ENCODE assay signal across 4 worm cellular contexts in the genomic region with DNA sequence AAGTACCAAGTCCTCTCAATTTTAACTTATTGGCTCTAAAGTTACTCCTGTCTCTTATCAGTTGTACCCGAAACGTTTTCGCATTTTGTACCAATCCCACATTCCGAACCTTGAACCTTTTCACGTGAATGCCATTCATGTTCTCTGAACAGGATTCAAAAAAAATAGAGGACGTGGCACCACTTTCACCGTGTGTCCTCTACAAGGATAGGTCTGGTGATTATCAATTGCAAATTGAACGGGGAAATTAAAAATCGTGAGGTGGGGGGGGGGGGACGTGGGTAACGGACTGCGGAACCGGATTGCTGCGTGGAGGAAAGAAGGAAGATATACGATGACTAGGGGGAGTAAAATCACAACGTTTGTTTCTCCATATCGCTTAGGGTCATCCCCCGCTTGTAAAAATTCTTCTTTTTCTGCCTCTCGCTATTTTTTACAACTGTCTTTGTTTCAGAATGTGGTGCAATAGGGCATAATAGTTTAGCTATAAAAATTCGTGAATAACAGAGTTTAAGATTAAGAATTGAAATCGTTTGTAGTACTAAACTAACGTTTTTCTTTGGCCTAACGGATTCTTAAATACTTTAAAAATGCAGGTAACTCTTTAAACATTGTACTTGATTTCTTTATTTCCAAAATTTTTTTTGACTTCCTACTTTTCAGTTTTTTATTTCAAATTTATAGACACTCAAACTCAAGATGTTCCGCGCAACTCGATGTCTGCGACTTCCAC.
TF ChIP-seq lines count a peak whose summit lies in the region.

Gene alh-13 (plus strand): TSS at position 683 of the 733 bp plus-strand sequence.

TF ChIP-seq in whole organism, L1 larva, 84 proteins besides CTCF, POLR2A, EP300 and RAD21:
- TF ChIP-seq mep-1 (tag; optimal IDR thresholded peaks at IDR 0.05; lab: Kevin White, UChicago) (no peak), nhr-85 (tag; lab: Kevin White, UChicago) (peak; percentile 45), mab-9 (GFP tag; IDR thresholded peaks at IDR 0.05; lab: Robert Waterston, UW) (no peak), elt-2 (tag; optimal IDR thresholded peaks at IDR 0.05; lab: Kevin White, UChicago) (peak; percentile 28), efl-3 (GFP tag; optimal IDR thresholded peaks at IDR 0.05; lab: Kevin White, UChicago) (no peak), elt-3 (tag; optimal IDR thresholded peaks at IDR 0.05; lab: Kevin White, UChicago) (peak in 1 of 6 experiments; percentile 58), xbp-1 (tag; optimal IDR thresholded peaks at IDR 0.05; lab: Kevin White, UChicago) (no peak), efl-1 (optimal IDR thresholded peaks at IDR 0.05; lab: Kevin White, UChicago) (no peak), efl-1 (GFP tag; optimal IDR thresholded peaks at IDR 0.05 in 1 of 2; lab: Kevin White, UChicago) (peak in 1 of 2 experiments; percentile 10), mdl-1 (tag; optimal IDR thresholded peaks at IDR 0.05; lab: Kevin White, UChicago) (peak in 1 of 2 experiments; percentile 28), nhr-12 (tag; optimal IDR thresholded peaks at IDR 0.05; lab: Kevin White, UChicago) (no peak), F16B12.6 (tag; optimal IDR thresholded peaks at IDR 0.05; lab: Kevin White, UChicago) (no peak), nhr-19 (GFP tag; conservative IDR thresholded peaks at IDR 0.05; lab: Robert Waterston, UW) (peak; percentile 31), nhr-20 (tag; optimal IDR thresholded peaks at IDR 0.05; lab: Kevin White, UChicago) (peak; percentile 17), blmp-1 (tag; optimal IDR thresholded peaks at IDR 0.05; lab: Kevin White, UChicago) (peak; percentile 72), lir-3 (tag; optimal IDR thresholded peaks at IDR 0.05; lab: Kevin White, UChicago; ENCODE audit: poor library complexity) (no peak)

TF ChIP-seq in whole organism, L2 larva, 48 proteins besides CTCF, POLR2A, EP300 and RAD21 (continues in another document):
- no peak for TF ChIP-seq unc-39 (tag; optimal IDR thresholded peaks at IDR 0.05; lab: Kevin White, UChicago)
- TF ChIP-seq unc-55 (GFP tag; optimal IDR thresholded peaks at IDR 0.05; lab: Kevin White, UChicago): no peak
- no peak for TF ChIP-seq ztf-1 (GFP tag; conservative IDR thresholded peaks at IDR 0.05; lab: Robert Waterston, UW)
- TF ChIP-seq nhr-11 (tag; optimal IDR thresholded peaks at IDR 0.05; lab: Kevin White, UChicago): no peak
- TF ChIP-seq blmp-1 (tag; optimal IDR thresholded peaks at IDR 0.05; lab: Kevin White, UChicago; ENCODE audit: insufficient read depth): peak; percentile 54
- no peak for TF ChIP-seq nhr-23 (tag; optimal IDR thresholded peaks at IDR 0.05; lab: Kevin White, UChicago)
- no peak for TF ChIP-seq ztf-4 (tag; optimal IDR thresholded peaks at IDR 0.05; lab: Kevin White, UChicago)
- no peak for TF ChIP-seq lin-11 (tag; optimal IDR thresholded peaks at IDR 0.05; lab: Kevin White, UChicago)
- TF ChIP-seq dmd-4 (tag; optimal IDR thresholded peaks at IDR 0.05; lab: Kevin White, UChicago): no peak
- TF ChIP-seq Y55F3AM.14 (GFP tag; optimal IDR thresholded peaks at IDR 0.05; lab: Kevin White, UChicago): no peak
- peak; percentile 31 for TF ChIP-seq crh-2 (tag; optimal IDR thresholded peaks at IDR 0.05; lab: Kevin White, UChicago)
- no peak for TF ChIP-seq nhr-6 (tag; optimal IDR thresholded peaks at IDR 0.05; lab: Kevin White, UChicago)
- no peak for TF ChIP-seq gmeb-1 (tag; optimal IDR thresholded peaks at IDR 0.05; lab: Kevin White, UChicago)
- no peak for TF ChIP-seq nhr-237 (tag; optimal IDR thresholded peaks at IDR 0.05; lab: Kevin White, UChicago)
- no peak for TF ChIP-seq snpc-4 (tag; optimal IDR thresholded peaks at IDR 0.05; lab: Kevin White, UChicago)
- TF ChIP-seq mdl-1 (tag; optimal IDR thresholded peaks at IDR 0.05; lab: Kevin White, UChicago): peak in 1 of 2 experiments; percentile 11
- no peak for TF ChIP-seq mab-5 (tag; optimal IDR thresholded peaks at IDR 0.05; lab: Kevin White, UChicago)
- TF ChIP-seq ceh-82 (tag; optimal IDR thresholded peaks at IDR 0.05; lab: Kevin White, UChicago): no peak
- no peak for TF ChIP-seq nhr-129 (tag; optimal IDR thresholded peaks at IDR 0.05; lab: Kevin White, UChicago)
- TF ChIP-seq nhr-10 (tag; optimal IDR thresholded peaks at IDR 0.05; lab: Kevin White, UChicago): no peak
- TF ChIP-seq F13H6.1 (tag; optimal IDR thresholded peaks at IDR 0.05; lab: Kevin White, UChicago): no peak
- TF ChIP-seq lsy-2 (tag; optimal IDR thresholded peaks at IDR 0.05; lab: Kevin White, UChicago): no peak
- TF ChIP-seq ama-1 (optimal IDR thresholded peaks at IDR 0.05; lab: Kevin White, UChicago): no peak
- no peak for TF ChIP-seq egl-27 (tag; optimal IDR thresholded peaks at IDR 0.05; lab: Kevin White, UChicago)

TF ChIP-seq in whole organism, L3 larva, 47 proteins besides CTCF, POLR2A, EP300 and RAD21:
- TF ChIP-seq elt-3 (tag; optimal IDR thresholded peaks at IDR 0.05; lab: Kevin White, UChicago) (peak in 1 of 3 experiments; percentile 71), eor-1 (tag; optimal IDR thresholded peaks at IDR 0.05; lab: Kevin White, UChicago) (no peak), ztf-4 (tag; optimal IDR thresholded peaks at IDR 0.05; lab: Kevin White, UChicago) (no peak), fos-1 (tag; optimal IDR thresholded peaks at IDR 0.05; lab: Kevin White, UChicago) (no peak), R02D3.7 (tag; optimal IDR thresholded peaks at IDR 0.05; lab: Kevin White, UChicago) (no peak), elt-2 (tag; optimal IDR thresholded peaks at IDR 0.05; lab: Kevin White, UChicago) (peak; percentile 4), sea-2 (GFP tag; optimal IDR thresholded peaks at IDR 0.05; lab: Kevin White, UChicago) (no peak), ama-1 (optimal IDR thresholded peaks at IDR 0.05; lab: Kevin White, UChicago) (no peak), lsy-12 (tag; optimal IDR thresholded peaks at IDR 0.05; lab: Kevin White, UChicago) (no peak), nhr-43 (tag; optimal IDR thresholded peaks at IDR 0.05; lab: Kevin White, UChicago; ENCODE audit: poor library complexity, severe bottlenecking) (peak; percentile 21), egl-27 (tag; optimal IDR thresholded peaks at IDR 0.05; lab: Kevin White, UChicago) (no peak), ceh-28 (tag; optimal IDR thresholded peaks at IDR 0.05; lab: Kevin White, UChicago) (no peak), nhr-67 (tag; optimal IDR thresholded peaks at IDR 0.05; lab: Kevin White, UChicago) (no peak), ZK546.5 (tag; optimal IDR thresholded peaks at IDR 0.05; lab: Kevin White, UChicago) (no peak), ztf-11 (tag; optimal IDR thresholded peaks at IDR 0.05; lab: Kevin White, UChicago) (no peak), nhr-25 (tag; optimal IDR thresholded peaks at IDR 0.05; lab: Kevin White, UChicago) (no peak), nhr-23 (tag; optimal IDR thresholded peaks at IDR 0.05; lab: Kevin White, UChicago) (no peak), zag-1 (tag; optimal IDR thresholded peaks at IDR 0.05; lab: Kevin White, UChicago) (no peak), nhr-77 (tag; optimal IDR thresholded peaks at IDR 0.05; lab: Kevin White, UChicago) (no peak), fkh-10 (GFP tag; optimal IDR thresholded peaks at IDR 0.05; lab: Kevin White, UChicago) (no peak), elt-1 (tag; optimal IDR thresholded peaks at IDR 0.05; lab: Kevin White, UChicago) (no peak), hmg-11 (tag; optimal IDR thresholded peaks at IDR 0.05; lab: Kevin White, UChicago) (no peak), tbx-2 (tag; optimal IDR thresholded peaks at IDR 0.05; lab: Kevin White, UChicago) (no peak), fkh-2 (tag; optimal IDR thresholded peaks at IDR 0.05; lab: Kevin White, UChicago) (no peak)
TF ChIP-seq in whole organism, L3 larva: peak in this region for 3.

TF ChIP-seq in whole organism, L4 larva, 104 proteins besides CTCF, POLR2A, EP300 and RAD21 (continues in another document):
- no peak for TF ChIP-seq unc-130 (GFP tag; optimal IDR thresholded peaks at IDR 0.05; lab: Kevin White, UChicago)
- peak; percentile 70 for TF ChIP-seq hlh-30 (tag; optimal IDR thresholded peaks at IDR 0.05; lab: Kevin White, UChicago; ENCODE audit: insufficient read depth)
- TF ChIP-seq T26A8.4 (GFP tag; IDR thresholded peaks at IDR 0.05; lab: Robert Waterston, UW): no peak
- no peak for TF ChIP-seq lin-38 (GFP tag; IDR thresholded peaks at IDR 0.05; lab: Robert Waterston, UW)
- TF ChIP-seq D1046.2 (GFP tag; IDR thresholded peaks at IDR 0.05; lab: Robert Waterston, UW): no peak
- TF ChIP-seq daf-19 (GFP tag; conservative IDR thresholded peaks at IDR 0.05; lab: Robert Waterston, UW): no peak
- no peak for TF ChIP-seq attf-4 (tag; optimal IDR thresholded peaks at IDR 0.05; lab: Kevin White, UChicago)
- no peak for TF ChIP-seq hif-1 (tag; optimal IDR thresholded peaks at IDR 0.05; lab: Kevin White, UChicago)
- no peak for TF ChIP-seq dpl-1 (GFP tag; optimal IDR thresholded peaks at IDR 0.05; lab: Kevin White, UChicago)
- no peak for TF ChIP-seq nhr-76 (tag; optimal IDR thresholded peaks at IDR 0.05; lab: Kevin White, UChicago)
- TF ChIP-seq Y105C5A.15 (GFP tag; IDR thresholded peaks at IDR 0.05; lab: Robert Waterston, UW): no peak
- TF ChIP-seq ces-1 (GFP tag; optimal IDR thresholded peaks at IDR 0.05; lab: Kevin White, UChicago): no peak
- TF ChIP-seq ctbp-1 (GFP tag; IDR thresholded peaks at IDR 0.05; lab: Robert Waterston, UW): no peak
- no peak for TF ChIP-seq R02D3.7 (tag; optimal IDR thresholded peaks at IDR 0.05; lab: Kevin White, UChicago)
- TF ChIP-seq Y5F2A.4 (GFP tag; optimal IDR thresholded peaks at IDR 0.05; lab: Kevin White, UChicago): no peak
- TF ChIP-seq lim-7 (GFP tag; IDR thresholded peaks at IDR 0.05; lab: Robert Waterston, UW): no peak
- no peak for TF ChIP-seq snpc-4 (tag; optimal IDR thresholded peaks at IDR 0.05; lab: Kevin White, UChicago)
- TF ChIP-seq php-3 (GFP tag; IDR thresholded peaks at IDR 0.05; lab: Robert Waterston, UW): no peak
- TF ChIP-seq zip-2 (tag; optimal IDR thresholded peaks at IDR 0.05; lab: Kevin White, UChicago): no peak
- TF ChIP-seq zag-1 (tag; optimal IDR thresholded peaks at IDR 0.05; lab: Kevin White, UChicago): no peak
- TF ChIP-seq ZK337.2 (GFP tag; IDR thresholded peaks at IDR 0.05; lab: Robert Waterston, UW): no peak
- no peak for TF ChIP-seq spr-1 (tag; optimal IDR thresholded peaks at IDR 0.05; lab: Kevin White, UChicago)
- TF ChIP-seq nhr-6 (tag; optimal IDR thresholded peaks at IDR 0.05; lab: Kevin White, UChicago): no peak
- TF ChIP-seq lin-15B (tag; optimal IDR thresholded peaks at IDR 0.05; lab: Kevin White, UChicago): no peak
- TF ChIP-seq nhr-48 (tag; optimal IDR thresholded peaks at IDR 0.05; lab: Kevin White, UChicago): peak; percentile 58
- TF ChIP-seq unc-62 (GFP tag; optimal IDR thresholded peaks at IDR 0.05 in 1 of 2; lab: Kevin White, UChicago): no peak
- no peak for TF ChIP-seq unc-62 (tag; optimal IDR thresholded peaks at IDR 0.05; lab: Kevin White, UChicago)
- no peak for TF ChIP-seq lin-39 (tag; optimal IDR thresholded peaks at IDR 0.05; lab: Kevin White, UChicago)
- no peak for TF ChIP-seq egl-43 (GFP tag; IDR thresholded peaks at IDR 0.05; lab: Robert Waterston, UW)
- 0 out of 2 replicates have a peak, but pooled peaks have one; percentile 19 for TF ChIP-seq tra-1 (GFP tag; IDR thresholded peaks at IDR 0.05; lab: Robert Waterston, UW)
- TF ChIP-seq gei-8 (GFP tag; optimal IDR thresholded peaks at IDR 0.05; lab: Kevin White, UChicago): no peak

Comparison
In these comparisons a context has a peak if more than half of its experiments do, and no peak if none do; other contexts are left out.
1. Of the 29 proteins assayed by ChIP-seq in both whole organism, L4 larva and whole organism, L1 larva: peak only in whole organism, L4 larva: nhr-28; only in whole organism, L1 larva: none; in both: none; in neither: 27; mixed calls (peak in some experiments, not most) for 1.